Worm (Caenorhabditis elegans) whole organism, L4 larva: ENCODE results near the gene unc-30.

ENCODE experiments used
- D1046.2 ChIP-seq: fragments of 200-800 bp; sonication (Bioruptor generic); IDR thresholded peaks from 2 replicates; pipeline ENCODE4 v1.3.6; 2022; ENCODE audit warnings: missing genetic modification characterization, missing compliant biosample characterization
- F37D6.2 ChIP-seq: sonication (generic microtip); optimal IDR thresholded peaks from 2 replicates; lab custom pipeline; 2016; ENCODE audit warnings: mild to moderate bottlenecking, missing genetic modification characterization, missing compliant biosample characterization
- R02D3.7 ChIP-seq: fragments of 150-350 bp; sonication (generic microtip); optimal IDR thresholded peaks from 3 replicates; lab custom pipeline; 2014; ENCODE audit warnings: missing biosample characterization, missing genetic modification characterization
- aha-1 ChIP-seq: fragments of 150-350 bp; peaks from one replicate; lab custom pipeline; 2014; ENCODE audit warnings: missing biosample characterization, missing genetic modification characterization
- ama-1 ChIP-seq: fragments of 150-350 bp; optimal IDR thresholded peaks from 2 replicates; lab custom pipeline; 2014; ENCODE audit warnings: inconsistent platforms, mixed read lengths
- ceh-20 ChIP-seq: fragments of 200-800 bp; sonication (Bioruptor generic); IDR thresholded peaks from 2 replicates; pipeline ENCODE4 v1.3.6; 2022; ENCODE audit warnings: missing genetic modification reagents, missing genetic modification characterization, missing compliant biosample characterization
- ceh-32 ChIP-seq: sonication (generic microtip); optimal IDR thresholded peaks from 2 replicates; lab custom pipeline; 2016; ENCODE audit warnings: mild to moderate bottlenecking, missing genetic modification characterization, missing compliant biosample characterization; ENCODE audit not compliant: poor library complexity
- cey-2 ChIP-seq: sonication (generic microtip); optimal IDR thresholded peaks from 3 replicates; lab custom pipeline; 2017; ENCODE audit warnings: missing genetic modification characterization, mild to moderate bottlenecking, missing compliant biosample characterization, antibody characterized with exemption, borderline replicate concordance; ENCODE audit not compliant: insufficient read depth
- ctbp-1 ChIP-seq: fragments of 200-800 bp; sonication (Bioruptor generic); IDR thresholded peaks from 2 replicates; pipeline ENCODE4 v1.3.6; 2022; ENCODE audit warnings: missing genetic modification reagents, missing genetic modification characterization, missing compliant biosample characterization
- daf-16 ChIP-seq, 3 experiments: sonication (generic microtip); optimal IDR thresholded peaks; 2 replicates each; lab custom pipeline; 2016 to 2017; ENCODE audit warnings: missing genetic modification characterization in 3 of 3, missing genetic modification reagents in 3 of 3, mild to moderate bottlenecking in 2 of 3, missing compliant biosample characterization in 2 of 3, missing biosample characterization in 1 of 3, moderate library complexity in 1 of 3
- daf-8 ChIP-seq: fragments of 200-800 bp; sonication (Bioruptor generic); IDR thresholded peaks from 2 replicates; pipeline ENCODE4 v1.3.6; 2022; ENCODE audit warnings: missing genetic modification characterization, missing compliant biosample characterization
- dpl-1 ChIP-seq: fragments of 150-350 bp; optimal IDR thresholded peaks from 2 replicates; lab custom pipeline; 2014; ENCODE audit warnings: missing biosample characterization, missing genetic modification reagents, missing genetic modification characterization
- dve-1 ChIP-seq: sonication (generic microtip); optimal IDR thresholded peaks from 2 replicates; lab custom pipeline; 2017; ENCODE audit warnings: antibody characterized with exemption, mild to moderate bottlenecking, missing genetic modification characterization, missing compliant biosample characterization; ENCODE audit not compliant: insufficient read depth
- egl-43 ChIP-seq: fragments of 200-800 bp; sonication (Bioruptor generic); IDR thresholded peaks from 2 replicates; pipeline ENCODE4 v1.3.6; 2022; ENCODE audit warnings: missing genetic modification reagents, missing genetic modification characterization, missing compliant biosample characterization
- fkh-10 ChIP-seq: fragments of 150-350 bp; optimal IDR thresholded peaks from 2 replicates; lab custom pipeline; 2014; ENCODE audit warnings: missing biosample characterization, missing genetic modification reagents, missing genetic modification characterization
- gei-8 ChIP-seq: fragments of 200-800 bp; sonication (Bioruptor generic); optimal IDR thresholded peaks from 2 replicates; lab custom pipeline; 2018; ENCODE audit warnings: mild to moderate bottlenecking, missing genetic modification characterization, missing compliant biosample characterization
- hif-1 ChIP-seq, 2 experiments: sonication (generic microtip); optimal IDR thresholded peaks; 2 replicates each; lab custom pipeline; 2016 to 2017; ENCODE audit warnings: missing compliant biosample characterization in 2 of 2, missing genetic modification characterization in 2 of 2, missing genetic modification reagents in 2 of 2, missing genotype in 2 of 2, mild to moderate bottlenecking in 1 of 2
- hlh-11 ChIP-seq: fragments of 200-800 bp; sonication (Bioruptor generic); optimal IDR thresholded peaks from 2 replicates; lab custom pipeline; 2018; ENCODE audit warnings: mild to moderate bottlenecking, missing genetic modification characterization, missing compliant biosample characterization
- hlh-30 ChIP-seq: sonication (generic microtip); optimal IDR thresholded peaks from 2 replicates; lab custom pipeline; 2017; ENCODE audit warnings: antibody characterized with exemption, mild to moderate bottlenecking, missing genetic modification characterization, missing compliant biosample characterization; ENCODE audit not compliant: insufficient read depth
- madf-5 ChIP-seq, 2 experiments: fragments of 200-800 bp; sonication (Bioruptor generic); IDR thresholded peaks; 2 replicates each; pipeline ENCODE4 v1.3.6; 2022; ENCODE audit warnings: missing compliant biosample characterization in 2 of 2, missing genetic modification characterization in 2 of 2
- mdl-1 ChIP-seq, 2 experiments: fragments of 150-350 bp in 1 of 2; sonication (generic microtip) in 1 of 2; optimal IDR thresholded peaks; 2 replicates each; lab custom pipeline; 2014 to 2017; ENCODE audit warnings: missing biosample characterization in 2 of 2, missing genetic modification characterization in 2 of 2
- mes-2 ChIP-seq: sonication (generic microtip); optimal IDR thresholded peaks from 2 replicates; lab custom pipeline; 2016; ENCODE audit warnings: missing genotype, mild to moderate bottlenecking, missing genetic modification characterization, missing compliant biosample characterization; ENCODE audit not compliant: poor library complexity, severe bottlenecking
- mxl-3 ChIP-seq: fragments of 200-800 bp; sonication (Bioruptor generic); optimal IDR thresholded peaks from 2 replicates; lab custom pipeline; 2018; ENCODE audit warnings: mild to moderate bottlenecking, missing genetic modification characterization, missing compliant biosample characterization
- nhr-11 ChIP-seq: fragments of 150-350 bp; optimal IDR thresholded peaks from 2 replicates; lab custom pipeline; 2014; ENCODE audit warnings: missing biosample characterization, missing genetic modification characterization
- nhr-237 ChIP-seq: sonication (generic microtip); optimal IDR thresholded peaks from 2 replicates; lab custom pipeline; 2017; ENCODE audit warnings: missing biosample characterization, missing genetic modification characterization
- nhr-25 ChIP-seq: sonication (generic microtip); optimal IDR thresholded peaks from 2 replicates; lab custom pipeline; 2017; ENCODE audit warnings: missing genetic modification characterization, mild to moderate bottlenecking, missing compliant biosample characterization, antibody characterized with exemption, moderate library complexity, borderline replicate concordance; ENCODE audit not compliant: insufficient read depth
- nhr-28 ChIP-seq: fragments of 150-350 bp; optimal IDR thresholded peaks from 2 replicates; lab custom pipeline; 2014; ENCODE audit warnings: missing biosample characterization, missing genetic modification characterization
- nhr-48 ChIP-seq: sonication (generic microtip); optimal IDR thresholded peaks from 2 replicates; lab custom pipeline; 2016; ENCODE audit warnings: mild to moderate bottlenecking, missing genetic modification characterization, missing compliant biosample characterization
- nhr-6 ChIP-seq: fragments of 150-350 bp; optimal IDR thresholded peaks from 2 replicates; lab custom pipeline; 2014; ENCODE audit warnings: missing biosample characterization, missing genetic modification characterization
- pqm-1 ChIP-seq: sonication (generic microtip); optimal IDR thresholded peaks from 2 replicates; lab custom pipeline; 2017; ENCODE audit warnings: missing biosample characterization, missing genetic modification characterization
- saeg-2 ChIP-seq: fragments of 200-800 bp; sonication (Bioruptor generic); IDR thresholded peaks from 2 replicates; pipeline ENCODE4 v1.3.6; 2022; ENCODE audit warnings: missing genetic modification reagents, missing genetic modification characterization, missing compliant biosample characterization
- set-16 ChIP-seq: fragments of 200-800 bp; sonication (Bioruptor generic); IDR thresholded peaks from 2 replicates; pipeline ENCODE4 v1.3.6; 2022; ENCODE audit warnings: missing genetic modification reagents, missing genetic modification characterization, missing compliant biosample characterization
- unc-62 ChIP-seq, 3 experiments: fragments of 150-350 bp in 1 of 3; sonication (generic microtip); optimal IDR thresholded peaks in 2 of 3; peaks in 1 of 3; 1 replicate in 1 of 3; 2 replicates in 2 of 3; lab custom pipeline; 2014 to 2017; ENCODE audit warnings: missing biosample characterization in 3 of 3, missing genetic modification characterization in 3 of 3, missing genetic modification reagents in 3 of 3, missing genotype in 1 of 3
- vab-7 ChIP-seq: fragments of 200-800 bp; sonication (Bioruptor generic); IDR thresholded peaks from 2 replicates; pipeline ENCODE4 v1.3.6; 2022; ENCODE audit warnings: missing genetic modification reagents, missing genetic modification characterization, missing compliant biosample characterization
- zip-11 ChIP-seq: fragments of 200-800 bp; sonication (Bioruptor generic); IDR thresholded peaks from 2 replicates; pipeline ENCODE4 v1.3.6; 2022; ENCODE audit warnings: missing genetic modification characterization, missing compliant biosample characterization

unc-30 gene

ce11 chrIV:13077694-13078093, 41.1 kb upstream of the unc-30 start (continued):
- TF ChIP-seq nhr-48 (tag; lab: Kevin White, UChicago) (peak; percentile 79), gei-8 (GFP tag; lab: Kevin White, UChicago) (no peak)

- TF ChIP-seq mes-2 (tag; lab: Kevin White, UChicago): no peak
- TF ChIP-seq unc-62 (GFP tag; optimal IDR thresholded peaks at IDR 0.05 in 1 of 2; lab: Kevin White, UChicago): peak in 1 of 2 experiments; percentile 96
- no peak for TF ChIP-seq unc-62 (tag; optimal IDR thresholded peaks at IDR 0.05; lab: Kevin White, UChicago)
- TF ChIP-seq zip-11 (GFP tag; lab: Robert Waterston, UW): no peak
- TF ChIP-seq vab-7: 0 out of 2 replicates have a peak, but pooled peaks have one; percentile 7
- TF ChIP-seq nhr-6: no peak
- TF ChIP-seq R02D3.7: no peak
- TF ChIP-seq nhr-237 (tag; lab: Kevin White, UChicago): no peak
- no peak for TF ChIP-seq set-16
Measured at ce11 chrIV:13078342-13078741, 40.4 kb upstream of the unc-30 start.

DNA sequence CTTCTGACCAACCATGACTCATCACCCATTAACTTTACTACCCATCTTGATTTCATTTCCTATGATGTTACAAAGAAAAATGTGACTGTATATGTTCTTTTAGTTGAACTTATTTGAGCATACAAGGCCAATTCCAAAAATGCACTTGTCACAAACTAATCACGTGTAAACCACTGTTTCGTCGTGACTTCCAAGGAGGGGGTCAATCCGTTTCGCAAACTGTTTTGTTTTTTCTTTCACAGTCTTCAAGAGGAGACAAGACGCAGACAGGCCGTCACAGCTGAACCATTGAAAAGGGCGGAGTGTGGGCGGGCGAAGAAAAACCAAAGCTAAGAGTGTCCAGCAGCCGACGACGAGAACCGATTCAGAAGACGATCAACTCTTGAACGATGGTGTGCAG, 39.7 kb upstream of the unc-30 start, which contains the start of gene C39E9.8:
TSS of gene C39E9.8 (plus strand) at position 328 of the 400 bp plus-strand sequence.
- no peak for TF ChIP-seq daf-16 (GFP tag; optimal IDR thresholded peaks at IDR 0.05; lab: Kevin White, UChicago)
- no peak for TF ChIP-seq daf-16 (tag; optimal IDR thresholded peaks at IDR 0.05; lab: Kevin White, UChicago)
- peak; percentile 60 for TF ChIP-seq mxl-3 (GFP tag; lab: Kevin White, UChicago)
- TF ChIP-seq mdl-1 (tag; optimal IDR thresholded peaks at IDR 0.05; lab: Kevin White, UChicago): peak in 1 of 2 experiments; percentile 28
- TF ChIP-seq F37D6.2 (tag; lab: Kevin White, UChicago): no peak
- peak; percentile 67 for TF ChIP-seq hlh-11
- TF ChIP-seq dve-1 (tag; lab: Kevin White, UChicago): peak; percentile 21
- peak; percentile 76 for TF ChIP-seq nhr-28 (tag; lab: Kevin White, UChicago)
- TF ChIP-seq saeg-2: no peak
- peak; percentile 55 for TF ChIP-seq hlh-30 (tag; lab: Kevin White, UChicago)
- TF ChIP-seq cey-2 (tag; lab: Kevin White, UChicago): peak; percentile 80

ce11 chrIV:13080185-13080584, 38.6 kb upstream of the unc-30 start:
- TF ChIP-seq pqm-1 (tag; lab: Kevin White, UChicago) (no peak), mdl-1 (tag; optimal IDR thresholded peaks at IDR 0.05; lab: Kevin White, UChicago) (peak in 1 of 2 experiments; percentile 5), nhr-28 (tag; lab: Kevin White, UChicago) (peak; percentile 92), nhr-11 (peak; percentile 89), hlh-11 (peak; percentile 20)

DNA sequence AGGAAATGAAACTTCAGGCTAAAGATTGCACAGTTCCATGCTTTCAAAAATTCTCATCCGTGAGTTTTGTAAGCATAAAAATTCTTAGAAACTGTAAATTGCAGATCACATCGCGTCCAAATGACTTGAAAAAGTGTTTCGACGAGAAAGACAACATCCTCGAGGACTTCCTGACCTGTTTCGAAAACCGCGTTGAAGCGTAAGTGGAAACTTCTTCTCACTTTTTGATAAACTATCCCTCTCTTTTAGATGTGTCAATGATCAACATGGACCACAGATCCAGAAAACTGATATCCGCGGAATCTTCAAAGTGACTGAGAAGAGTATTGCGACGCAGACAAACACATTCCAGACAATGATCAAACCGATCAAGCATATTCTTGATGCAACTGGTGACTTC, 37.9 kb upstream of the unc-30 start:
- TF ChIP-seq vab-7 (no peak), R02D3.7 (no peak), madf-5 (GFP tag; IDR thresholded peaks at IDR 0.05; lab: Robert Waterston, UW) (no peak), nhr-25 (tag; lab: Kevin White, UChicago) (peak; percentile 8), aha-1 (tag; lab: Kevin White, UChicago) (peak; percentile 9), hif-1 (tag; optimal IDR thresholded peaks at IDR 0.05; lab: Kevin White, UChicago) (no peak), ceh-32 (tag; lab: Kevin White, UChicago) (no peak), dpl-1 (GFP tag; lab: Kevin White, UChicago) (no peak), unc-62 (GFP tag; optimal IDR thresholded peaks at IDR 0.05 in 1 of 2; lab: Kevin White, UChicago) (peak in 1 of 2 experiments; percentile 94), unc-62 (tag; optimal IDR thresholded peaks at IDR 0.05; lab: Kevin White, UChicago) (no peak)

DNA sequence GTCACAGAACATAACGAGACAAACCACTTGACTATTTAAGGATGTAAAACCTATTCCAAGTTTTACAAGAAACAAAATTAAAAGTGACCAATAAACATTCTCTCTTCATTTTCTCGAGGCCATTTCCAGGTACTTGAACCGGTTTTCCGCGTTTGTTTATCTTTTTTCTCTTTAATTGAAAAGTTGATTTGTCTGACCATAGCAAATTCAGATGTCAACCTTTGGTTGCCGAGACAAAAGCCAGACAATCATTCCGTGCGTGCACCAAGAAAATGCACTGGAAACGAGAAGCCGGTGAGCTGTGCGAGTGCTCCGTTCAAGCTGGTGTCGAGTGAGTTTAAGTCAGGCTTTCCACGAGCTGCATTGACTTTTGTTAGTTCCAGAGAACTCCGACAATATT, 36.7 kb upstream of the unc-30 start:
- TF ChIP-seq D1046.2: 0 out of 2 replicates have a peak, but pooled peaks have one; percentile 17
- TF ChIP-seq egl-43 (GFP tag; lab: Robert Waterston, UW): 0 out of 2 replicates have a peak, but pooled peaks have one; percentile 40
- no peak for TF ChIP-seq daf-8
- no peak for TF ChIP-seq fkh-10 (GFP tag; lab: Kevin White, UChicago)
- peak; percentile 39 for TF ChIP-seq ama-1 (lab: Kevin White, UChicago)
- TF ChIP-seq ceh-20 (GFP tag; lab: Robert Waterston, UW): 0 out of 2 replicates have a peak, but pooled peaks have one; percentile 21
- peak in 1 of 2 experiments; percentile 98 for TF ChIP-seq unc-62 (GFP tag; optimal IDR thresholded peaks at IDR 0.05 in 1 of 2; lab: Kevin White, UChicago)
- no peak for TF ChIP-seq unc-62 (tag; optimal IDR thresholded peaks at IDR 0.05; lab: Kevin White, UChicago)
- TF ChIP-seq ctbp-1: 0 out of 2 replicates have a peak, but pooled peaks have one; percentile 31
- TF ChIP-seq zip-11 (GFP tag; lab: Robert Waterston, UW): no peak
